Worm (Caenorhabditis elegans) whole organism, L1 larva: ENCODE data around the gene bath-19.

Source experiments
- nhr-12 ChIP-seq: sonication (generic microtip); optimal IDR thresholded peaks from 2 replicates; lab custom pipeline; 2017; ENCODE audit warnings: missing biosample characterization, missing genetic modification characterization
- unc-62 ChIP-seq: fragments of 150-350 bp; optimal IDR thresholded peaks from 2 replicates; lab custom pipeline; 2014; ENCODE audit warnings: missing biosample characterization, missing genetic modification reagents, missing genetic modification characterization
- ztf-11 ChIP-seq, 2 experiments: sonication (generic microtip); optimal IDR thresholded peaks; 2 replicates each; lab custom pipeline; 2016 to 2017; ENCODE audit warnings: missing genetic modification characterization in 2 of 2, missing biosample characterization in 1 of 2, missing compliant biosample characterization in 1 of 2

- TF ChIP-seq nhr-12: no peak
- TF ChIP-seq unc-62: no peak
- no peak for TF ChIP-seq ztf-11 (tag; optimal IDR thresholded peaks at IDR 0.05; lab: Kevin White, UChicago)
These were observed 48.0 kb upstream of the bath-19 start for ce11 chrII:2087206-2087605.
